Worm (Caenorhabditis elegans): ENCODE results near the gene catp-2.

- no peak for TF ChIP-seq ztf-23 (GFP tag; IDR thresholded peaks at IDR 0.05)
- TF ChIP-seq flt-1 (GFP tag; IDR thresholded peaks at IDR 0.05): no peak
- no peak for TF ChIP-seq tab-1 (GFP tag; IDR thresholded peaks at IDR 0.05)
- TF ChIP-seq ztf-29 (GFP tag; IDR thresholded peaks at IDR 0.05): no peak
- TF ChIP-seq klf-2 (GFP tag; conservative IDR thresholded peaks at IDR 0.05): no peak
These were observed 16.9 kb downstream of the catp-2 start, which contains the start of gene str-207 for ce11 chrV:4951434-4951833.

Data from whole organism, midembryonic.